Fruit fly (Drosophila melanogaster): ENCODE results near the gene smid.

dm6 chr3L:7370231-7370882 is 11.1 kb upstream of the smid start:
- no peak for TF ChIP-seq pan (optimal IDR thresholded peaks at IDR 0.05)
- TF ChIP-seq EcR (GFP tag; optimal IDR thresholded peaks at IDR 0.05) = no peak
- no peak for TF ChIP-seq usp (GFP tag; optimal IDR thresholded peaks at IDR 0.05)
- no peak for TF ChIP-seq psq (optimal IDR thresholded peaks at IDR 0.05)
- TF ChIP-seq CG8478 (optimal IDR thresholded peaks at IDR 0.05) = peak; percentile 79

Measured in whole organism.